Fruit fly (Drosophila melanogaster) whole organism: ENCODE data around the gene CG31793.

Experiments
- EcR ChIP-seq, 2 experiments: fragments of >200 bp; optimal IDR thresholded peaks; 2 replicates each; lab custom pipeline; 2017; ENCODE audit warnings: missing biosample characterization in 2 of 2, missing genetic modification characterization in 2 of 2, missing genetic modification reagents in 2 of 2
- psq ChIP-seq: fragments of >200 bp; optimal IDR thresholded peaks from 2 replicates; lab custom pipeline; 2017

DNA sequence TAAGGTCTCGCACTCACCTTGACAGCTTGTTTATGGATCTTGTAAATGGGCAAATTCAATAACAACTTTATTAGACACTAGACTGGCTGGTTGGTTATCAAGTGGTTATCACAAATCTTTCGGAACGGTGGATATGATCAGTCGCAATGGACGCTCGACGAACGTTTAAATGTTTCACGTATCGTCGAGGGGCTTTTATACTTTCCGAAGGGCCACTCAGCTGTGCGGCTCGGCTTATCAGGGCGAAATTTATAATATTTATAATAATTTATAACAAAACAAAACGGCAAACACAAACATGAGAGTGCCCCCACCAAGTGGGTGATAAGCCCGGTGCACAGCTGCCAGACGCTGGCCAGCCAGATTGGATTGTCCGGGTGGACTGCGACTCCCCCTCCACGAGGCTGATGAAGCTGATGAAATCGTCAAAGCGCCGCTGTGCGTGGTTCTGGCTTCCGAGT is 48.9 kb upstream of the CG31793 start, which contains the start of gene CG10621:
- TF ChIP-seq EcR (GFP tag; optimal IDR thresholded peaks at IDR 0.05; lab: Kevin White, UChicago) (no peak), psq (lab: Kevin White, UChicago) (no peak)
